Worm (Caenorhabditis elegans) whole organism, L2 larva: ENCODE data around the gene clc-6.

Experiments
- C34F6.9 ChIP-seq: fragments of 150-350 bp; optimal IDR thresholded peaks from 2 replicates; lab custom pipeline; 2014; ENCODE audit warnings: missing biosample characterization, missing genetic modification characterization
- F13H6.1 ChIP-seq: sonication (generic microtip); optimal IDR thresholded peaks from 2 replicates; lab custom pipeline; 2016; ENCODE audit warnings: missing genetic modification characterization, missing compliant biosample characterization
- R02D3.7 ChIP-seq: fragments of 150-350 bp; optimal IDR thresholded peaks from 2 replicates; lab custom pipeline; 2014; ENCODE audit warnings: missing biosample characterization, missing genetic modification characterization
- ZK546.5 ChIP-seq: sonication (generic microtip); optimal IDR thresholded peaks from 2 replicates; lab custom pipeline; 2017; ENCODE audit warnings: missing biosample characterization, missing genetic modification characterization
- alr-1 ChIP-seq: fragments of 150-350 bp; optimal IDR thresholded peaks from 2 replicates; lab custom pipeline; 2014; ENCODE audit warnings: missing biosample characterization, missing genetic modification characterization
- aly-2 ChIP-seq: fragments of 150-350 bp; optimal IDR thresholded peaks from 2 replicates; lab custom pipeline; 2014; ENCODE audit warnings: missing biosample characterization, missing genetic modification characterization
- ama-1 ChIP-seq: fragments of 150-350 bp; optimal IDR thresholded peaks from 2 replicates; lab custom pipeline; 2018; ENCODE audit warnings: inconsistent platforms
- ceh-16 ChIP-seq: fragments of 150-350 bp; optimal IDR thresholded peaks from 2 replicates; lab custom pipeline; 2014; ENCODE audit warnings: missing biosample characterization, missing genetic modification characterization
- crh-2 ChIP-seq: sonication (generic microtip); optimal IDR thresholded peaks from 2 replicates; lab custom pipeline; 2017; ENCODE audit warnings: missing biosample characterization, missing genetic modification characterization
- dmd-4 ChIP-seq: sonication (generic microtip); optimal IDR thresholded peaks from 2 replicates; lab custom pipeline; 2017; ENCODE audit warnings: missing biosample characterization, missing genetic modification characterization
- egl-27 ChIP-seq: sonication (generic microtip); optimal IDR thresholded peaks from 3 replicates; lab custom pipeline; 2017; ENCODE audit warnings: missing biosample characterization, missing genetic modification reagents, missing genetic modification characterization
- elt-1 ChIP-seq: fragments of 150-350 bp; optimal IDR thresholded peaks from 2 replicates; lab custom pipeline; 2014; ENCODE audit warnings: missing biosample characterization, missing genetic modification characterization
- fos-1 ChIP-seq: fragments of 150-350 bp; optimal IDR thresholded peaks from 2 replicates; lab custom pipeline; 2014; ENCODE audit warnings: missing biosample characterization, missing genetic modification characterization
- gmeb-1 ChIP-seq: fragments of 150-350 bp; optimal IDR thresholded peaks from 2 replicates; lab custom pipeline; 2014; ENCODE audit warnings: missing biosample characterization, missing genetic modification characterization
- lin-13 ChIP-seq: fragments of 150-350 bp; optimal IDR thresholded peaks from 2 replicates; lab custom pipeline; 2014; ENCODE audit warnings: missing biosample characterization, missing genetic modification reagents, missing genetic modification characterization
- lin-39 ChIP-seq: fragments of 150-350 bp; optimal IDR thresholded peaks from 2 replicates; lab custom pipeline; 2014; ENCODE audit warnings: missing biosample characterization, missing genetic modification reagents, missing genetic modification characterization
- lsy-2 ChIP-seq, 2 experiments: fragments of 150-350 bp in 1 of 2; sonication (generic microtip) in 1 of 2; optimal IDR thresholded peaks; 2 replicates each; lab custom pipeline; 2014 to 2017; ENCODE audit warnings: missing biosample characterization in 2 of 2, missing genetic modification characterization in 2 of 2
- mab-5 ChIP-seq: fragments of 150-350 bp; optimal IDR thresholded peaks from 2 replicates; lab custom pipeline; 2014; ENCODE audit warnings: missing biosample characterization, missing genetic modification characterization
- mbf-1 ChIP-seq: sonication (generic microtip); optimal IDR thresholded peaks from 2 replicates; lab custom pipeline; 2017; ENCODE audit warnings: missing biosample characterization, missing genetic modification characterization
- mdl-1 ChIP-seq, 2 experiments: fragments of 150-350 bp in 1 of 2; sonication (generic microtip) in 1 of 2; optimal IDR thresholded peaks; 2 replicates each; lab custom pipeline; 2017; ENCODE audit warnings: missing biosample characterization in 2 of 2, missing genetic modification characterization in 2 of 2
- nhr-10 ChIP-seq: sonication (generic microtip); optimal IDR thresholded peaks from 2 replicates; lab custom pipeline; 2017; ENCODE audit warnings: missing biosample characterization, missing genetic modification characterization
- nhr-12 ChIP-seq: fragments of 150-350 bp; optimal IDR thresholded peaks from 2 replicates; lab custom pipeline; 2014; ENCODE audit warnings: missing biosample characterization, missing genetic modification characterization
- nhr-129 ChIP-seq: fragments of 150-350 bp; optimal IDR thresholded peaks from 2 replicates; lab custom pipeline; 2014; ENCODE audit warnings: missing biosample characterization, missing genetic modification characterization
- nhr-21 ChIP-seq: fragments of 150-350 bp; optimal IDR thresholded peaks from 2 replicates; lab custom pipeline; 2014; ENCODE audit warnings: missing biosample characterization, missing genetic modification characterization
- nhr-23 ChIP-seq: fragments of 150-350 bp; optimal IDR thresholded peaks from 2 replicates; lab custom pipeline; 2014; ENCODE audit warnings: missing biosample characterization, missing genetic modification reagents, missing genetic modification characterization
- nhr-237 ChIP-seq: fragments of 150-350 bp; optimal IDR thresholded peaks from 2 replicates; lab custom pipeline; 2014; ENCODE audit warnings: missing biosample characterization, missing genetic modification characterization
- nhr-25 ChIP-seq: fragments of 150-350 bp; sonication (generic microtip); optimal IDR thresholded peaks from 3 replicates; lab custom pipeline; 2014; ENCODE audit warnings: missing biosample characterization, missing genetic modification characterization
- nhr-6 ChIP-seq: fragments of 150-350 bp; optimal IDR thresholded peaks from 2 replicates; lab custom pipeline; 2014; ENCODE audit warnings: missing biosample characterization, missing genetic modification characterization
- peb-1 ChIP-seq: fragments of 150-350 bp; optimal IDR thresholded peaks from 2 replicates; lab custom pipeline; 2014; ENCODE audit warnings: missing biosample characterization, missing genetic modification characterization
- sem-4 ChIP-seq: fragments of 150-350 bp; optimal IDR thresholded peaks from 2 replicates; lab custom pipeline; 2014; ENCODE audit warnings: missing biosample characterization, missing genetic modification reagents, missing genetic modification characterization
- sma-3 ChIP-seq: sonication (generic microtip); optimal IDR thresholded peaks from 2 replicates; lab custom pipeline; 2016; ENCODE audit warnings: missing genetic modification reagents, missing genetic modification characterization, missing compliant biosample characterization
- snpc-4 ChIP-seq: fragments of 150-350 bp; optimal IDR thresholded peaks from 2 replicates; lab custom pipeline; 2014; ENCODE audit warnings: missing biosample characterization, missing genetic modification characterization
- unc-39 ChIP-seq: fragments of 150-350 bp; optimal IDR thresholded peaks from 2 replicates; lab custom pipeline; 2014; ENCODE audit warnings: missing biosample characterization, missing genetic modification characterization
- unc-55 ChIP-seq: fragments of 150-350 bp; sonication (generic microtip); optimal IDR thresholded peaks from 3 replicates; lab custom pipeline; 2014; ENCODE audit warnings: missing biosample characterization, missing genetic modification reagents, missing genetic modification characterization
- unc-62 ChIP-seq: fragments of 150-350 bp; optimal IDR thresholded peaks from 2 replicates; lab custom pipeline; 2014; ENCODE audit warnings: missing biosample characterization, missing genetic modification reagents, missing genetic modification characterization
- zag-1 ChIP-seq: fragments of 150-350 bp; optimal IDR thresholded peaks from 2 replicates; lab custom pipeline; 2014; ENCODE audit warnings: missing biosample characterization, missing genetic modification characterization
- ztf-1 ChIP-seq: fragments of 200-800 bp; sonication (Bioruptor generic); conservative IDR thresholded peaks from 2 replicates; pipeline ENCODE4 v1.3.6; 2022; ENCODE audit warnings: missing genetic modification characterization, missing compliant biosample characterization
- ztf-11 ChIP-seq: sonication (generic microtip); optimal IDR thresholded peaks from 2 replicates; lab custom pipeline; 2017; ENCODE audit warnings: missing biosample characterization, missing genetic modification characterization
- ztf-4 ChIP-seq: fragments of 150-350 bp; optimal IDR thresholded peaks from 2 replicates; lab custom pipeline; 2014; ENCODE audit warnings: missing biosample characterization, missing genetic modification characterization

Gene clc-6

DNA sequence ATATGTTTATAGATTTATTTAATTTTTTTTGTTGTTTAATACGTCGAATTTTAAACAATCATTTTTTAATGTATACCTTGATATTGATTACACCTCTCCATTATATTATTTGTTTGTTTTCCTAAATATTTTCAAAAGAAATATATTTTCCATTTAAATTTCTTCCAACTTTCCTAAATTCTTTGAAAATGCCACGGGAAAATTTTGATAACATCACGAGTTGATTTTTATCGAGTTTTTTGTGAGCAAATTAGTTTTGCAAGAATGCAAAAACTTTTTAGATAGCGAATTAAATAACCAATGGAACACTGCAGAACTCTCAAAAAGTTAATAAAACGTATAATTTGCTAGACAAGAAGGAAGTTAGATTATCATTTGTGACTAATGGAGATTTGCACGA lies 38.1 kb downstream of the clc-6 start, which contains the start of gene srg-42:
srg-42 (minus strand) TSS at position 101 of the 400 bp plus-strand sequence.
- TF ChIP-seq nhr-237 (no peak), ZK546.5 (no peak), unc-39 (tag; lab: Kevin White, UChicago) (no peak), fos-1 (tag; lab: Kevin White, UChicago) (no peak), aly-2 (tag; lab: Kevin White, UChicago) (no peak), egl-27 (no peak), unc-55 (GFP tag; lab: Kevin White, UChicago) (no peak), snpc-4 (no peak), sem-4 (tag; lab: Kevin White, UChicago) (no peak), R02D3.7 (no peak), F13H6.1 (tag; lab: Kevin White, UChicago) (no peak), unc-62 (GFP tag; lab: Kevin White, UChicago) (no peak), ztf-11 (tag; lab: Kevin White, UChicago) (no peak), zag-1 (no peak), ama-1 (lab: Kevin White, UChicago) (no peak)

DNA sequence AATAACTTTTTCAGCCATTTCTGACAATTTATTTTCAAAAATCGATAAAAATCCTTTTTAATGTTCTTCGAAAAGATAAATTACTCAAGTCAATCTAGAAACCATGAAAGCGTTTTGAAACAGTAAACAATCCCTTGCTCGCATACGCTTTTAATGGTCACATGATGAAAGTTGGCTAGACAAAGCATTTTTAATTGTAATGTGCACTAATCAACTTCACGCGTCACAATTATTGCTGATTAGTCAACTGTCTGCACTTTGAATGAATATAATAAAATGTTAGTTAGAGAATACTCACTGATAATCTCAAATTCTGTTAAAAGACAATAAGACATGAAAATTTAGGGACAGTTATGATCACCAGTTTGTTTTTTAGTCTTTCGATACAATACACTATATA lies 39.4 kb downstream of the clc-6 start:
- TF ChIP-seq unc-39 (tag; lab: Kevin White, UChicago) = no peak
- no peak for TF ChIP-seq ztf-1 (GFP tag; lab: Robert Waterston, UW)
- no peak for TF ChIP-seq nhr-129 (tag; lab: Kevin White, UChicago)
- no peak for TF ChIP-seq mbf-1 (tag; lab: Kevin White, UChicago)
- no peak for TF ChIP-seq peb-1 (tag; lab: Kevin White, UChicago)
- no peak for TF ChIP-seq nhr-23 (tag; lab: Kevin White, UChicago)
- no peak for TF ChIP-seq crh-2 (tag; lab: Kevin White, UChicago)
- no peak for TF ChIP-seq unc-55 (GFP tag; lab: Kevin White, UChicago)
- TF ChIP-seq ZK546.5 = no peak
- no peak for TF ChIP-seq sem-4 (tag; lab: Kevin White, UChicago)
- TF ChIP-seq nhr-25 (tag; lab: Kevin White, UChicago) = no peak
- TF ChIP-seq lin-39 (tag; lab: Kevin White, UChicago) = no peak

DNA sequence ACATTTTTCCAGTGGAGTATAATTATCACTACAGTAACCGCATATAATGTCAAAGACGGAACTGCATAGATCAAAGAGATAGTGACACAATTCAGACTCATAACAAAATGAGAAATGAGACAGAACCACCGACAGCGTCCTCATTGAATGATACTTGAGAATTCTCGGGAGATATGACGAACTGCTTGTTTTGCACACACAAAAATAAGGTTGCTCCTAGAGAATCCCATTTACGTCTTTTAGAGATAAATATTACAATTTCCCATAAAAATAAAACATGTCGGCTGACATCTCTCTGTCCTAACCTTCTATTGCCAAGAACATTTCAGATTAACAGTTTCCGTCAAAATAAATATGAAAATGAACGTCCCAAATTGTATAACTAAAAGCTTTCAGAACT lies 40.5 kb downstream of the clc-6 start, which contains the start of gene srg-38:
srg-38 (minus strand) TSS at position 101 of the 400 bp plus-strand sequence.
- TF ChIP-seq nhr-129 (tag; lab: Kevin White, UChicago) (no peak), ztf-4 (tag; lab: Kevin White, UChicago) (no peak), zag-1 (no peak), gmeb-1 (no peak), F13H6.1 (tag; lab: Kevin White, UChicago) (no peak), C34F6.9 (tag; lab: Kevin White, UChicago) (no peak), fos-1 (tag; lab: Kevin White, UChicago) (no peak), unc-55 (GFP tag; lab: Kevin White, UChicago) (no peak), dmd-4 (tag; lab: Kevin White, UChicago) (no peak), nhr-25 (tag; lab: Kevin White, UChicago) (no peak), ztf-11 (tag; lab: Kevin White, UChicago) (no peak)

DNA sequence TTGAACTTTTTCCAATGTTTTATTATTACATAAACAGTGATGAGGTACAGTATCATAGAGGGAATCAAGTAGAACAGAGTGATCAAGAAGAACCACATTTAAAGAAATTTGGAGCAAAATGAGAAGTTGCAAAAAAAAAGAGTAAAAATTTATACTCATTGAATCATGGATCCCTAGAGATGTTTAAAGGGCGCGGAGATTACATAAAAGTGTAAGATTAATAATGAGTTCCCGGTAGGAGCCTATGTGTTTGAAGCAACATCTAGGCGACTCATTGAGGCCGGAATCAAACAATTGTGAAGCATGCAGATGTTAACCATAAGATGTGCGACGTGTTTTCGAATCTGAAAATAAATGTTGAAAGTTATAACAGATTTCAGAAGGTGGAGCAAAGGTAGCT lies 43.7 kb downstream of the clc-6 start, which contains the start of gene srg-39:
srg-39 (minus strand) TSS at position 101 of the 400 bp plus-strand sequence.
- TF ChIP-seq F13H6.1 (tag; lab: Kevin White, UChicago) (no peak), mdl-1 (tag; optimal IDR thresholded peaks at IDR 0.05; lab: Kevin White, UChicago) (no peak), nhr-25 (tag; lab: Kevin White, UChicago) (no peak), lsy-2 (tag; optimal IDR thresholded peaks at IDR 0.05; lab: Kevin White, UChicago) (no peak), sem-4 (tag; lab: Kevin White, UChicago) (no peak), ceh-16 (no peak)
- TF ChIP-seq, all 48 proteins: peak for 0

DNA sequence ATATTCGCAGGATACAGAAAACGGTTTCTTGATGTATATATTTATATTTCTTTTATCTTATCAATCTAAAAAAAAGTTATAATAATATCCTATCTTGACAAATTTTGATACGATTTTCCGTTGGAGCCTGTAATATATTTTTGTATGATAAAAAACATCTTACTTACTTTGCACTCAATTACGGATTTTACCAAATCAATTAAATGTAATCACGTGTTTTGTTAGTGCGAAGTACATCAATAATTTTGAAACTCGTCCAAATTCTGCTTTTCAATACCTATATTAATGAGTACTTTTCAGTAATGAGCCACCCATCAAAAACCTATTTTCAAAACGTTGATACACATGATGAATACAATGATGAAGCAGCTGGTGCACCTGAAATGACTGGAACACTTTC lies 46.6 kb downstream of the clc-6 start, which contains the start of gene T19C4.1:
T19C4.1 (plus strand) TSS at position 301 of the 400 bp plus-strand sequence.
- TF ChIP-seq egl-27 = no peak
- TF ChIP-seq unc-55 (GFP tag; lab: Kevin White, UChicago) = no peak
- no peak for TF ChIP-seq nhr-21
- no peak for TF ChIP-seq alr-1
- TF ChIP-seq gmeb-1 = no peak
- no peak for TF ChIP-seq sma-3
- no peak for TF ChIP-seq nhr-25 (tag; lab: Kevin White, UChicago)
- TF ChIP-seq lin-13 (GFP tag; lab: Kevin White, UChicago) = no peak
- no peak for TF ChIP-seq mab-5 (tag; lab: Kevin White, UChicago)
- TF ChIP-seq nhr-10 (tag; lab: Kevin White, UChicago) = no peak
- TF ChIP-seq nhr-6 (tag; lab: Kevin White, UChicago) = no peak
- no peak for TF ChIP-seq peb-1 (tag; lab: Kevin White, UChicago)
- no peak for TF ChIP-seq unc-39 (tag; lab: Kevin White, UChicago)
- no peak for TF ChIP-seq R02D3.7
- TF ChIP-seq crh-2 (tag; lab: Kevin White, UChicago) = no peak
- no peak for TF ChIP-seq elt-1
- TF ChIP-seq ZK546.5 = no peak
- no peak for TF ChIP-seq nhr-12 (tag; lab: Kevin White, UChicago)
